Worm (Caenorhabditis elegans): ENCODE measurements around the gene F40F8.4.
"Not testable (repeated sequence)": the region's sequence is repeated elsewhere in the genome, so short reads cannot be mapped to it uniquely, and the experiment has no call there.

F40F8.4 gene

DNA sequence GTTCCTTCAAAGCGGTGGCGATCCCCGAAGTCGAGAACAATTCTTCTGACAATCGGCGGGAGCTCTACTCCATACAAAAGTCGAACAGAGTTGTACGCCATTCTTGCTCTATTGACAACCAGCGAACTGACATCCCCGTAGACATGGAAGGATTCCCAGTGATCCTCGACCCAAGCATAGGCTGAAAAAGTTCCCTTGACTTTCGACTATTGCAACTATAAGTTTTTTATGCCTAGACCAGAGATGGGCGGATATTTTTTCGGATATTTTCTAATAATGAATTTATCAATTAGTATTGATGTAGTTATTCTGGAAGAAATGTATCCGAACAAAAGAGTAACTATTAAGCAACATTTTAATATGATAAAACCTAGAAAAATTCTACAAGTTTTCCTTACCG lies 18.2 kb downstream of the F40F8.4 start, which contains the start of gene W10C6.2:
Gene W10C6.2 (minus strand): TSS at position 101 of the 400 bp plus-strand sequence.
- TF ChIP-seq ccch-3 (GFP tag; optimal IDR thresholded peaks at IDR 0.05); akir-1 (GFP tag; optimal IDR thresholded peaks at IDR 0.05); zim-3 (tag; optimal IDR thresholded peaks at IDR 0.05): not testable (repeated sequence)

DNA sequence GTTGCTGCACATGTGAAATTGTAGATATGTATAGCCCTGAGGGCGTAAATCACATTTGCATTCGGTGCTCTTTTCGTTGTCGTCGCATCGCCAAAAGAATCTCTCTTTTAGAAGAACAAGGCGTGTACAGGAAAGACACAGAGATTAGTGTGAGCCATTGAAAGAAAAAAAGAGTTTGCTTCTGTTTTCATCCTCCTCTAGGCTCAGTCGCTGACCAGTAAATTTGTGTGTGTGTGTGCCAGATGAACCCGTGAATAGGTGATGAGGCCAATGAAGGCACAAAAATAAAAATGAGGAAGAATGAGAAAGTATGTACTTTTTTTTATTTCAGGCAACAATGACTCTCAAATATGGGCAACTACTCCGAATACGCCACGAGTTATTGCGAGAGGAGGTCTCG lies 27.6 kb downstream of the F40F8.4 start, which contains the start of gene mat-2:
Gene mat-2 (plus strand): TSS at position 301 of the 400 bp plus-strand sequence.
- TF ChIP-seq ceh-91 (GFP tag; IDR thresholded peaks at IDR 0.05) (no peak), ets-4 (GFP tag; optimal IDR thresholded peaks at IDR 0.05) (no peak), madf-3 (GFP tag; IDR thresholded peaks at IDR 0.05) (no peak), ekl-4 (GFP tag; IDR thresholded peaks at IDR 0.05) (no peak), rec-8 (tag; optimal IDR thresholded peaks at IDR 0.05) (no peak), Y79H2A.3 (GFP tag; conservative IDR thresholded peaks at IDR 0.05) (no peak), Y67H2A.10 (GFP tag; conservative IDR thresholded peaks at IDR 0.05) (no peak)

DNA sequence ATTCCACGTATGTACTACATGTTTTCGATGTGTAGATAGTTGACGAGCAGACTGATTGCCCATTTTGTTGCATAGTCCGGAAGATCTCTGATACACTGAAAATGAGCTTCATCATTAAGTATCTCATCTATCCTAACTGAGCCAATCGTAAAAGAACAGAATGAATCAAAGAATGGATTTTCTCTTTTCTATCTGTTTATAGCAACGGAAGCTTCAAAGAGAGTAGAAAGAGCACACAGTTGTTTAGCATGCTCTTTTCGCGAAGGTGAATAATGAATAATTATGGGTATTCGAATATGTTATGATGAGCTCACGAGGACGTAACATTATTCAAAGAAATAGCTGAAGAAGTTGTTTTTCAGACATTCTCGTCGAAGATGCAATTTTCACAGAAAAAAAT lies 28.9 kb downstream of the F40F8.4 start, which contains the start of gene glb-4:
Gene glb-4 (minus strand): TSS at position 101 of the 400 bp plus-strand sequence.
- TF ChIP-seq die-1 (tag; optimal IDR thresholded peaks at IDR 0.05) = no peak

DNA sequence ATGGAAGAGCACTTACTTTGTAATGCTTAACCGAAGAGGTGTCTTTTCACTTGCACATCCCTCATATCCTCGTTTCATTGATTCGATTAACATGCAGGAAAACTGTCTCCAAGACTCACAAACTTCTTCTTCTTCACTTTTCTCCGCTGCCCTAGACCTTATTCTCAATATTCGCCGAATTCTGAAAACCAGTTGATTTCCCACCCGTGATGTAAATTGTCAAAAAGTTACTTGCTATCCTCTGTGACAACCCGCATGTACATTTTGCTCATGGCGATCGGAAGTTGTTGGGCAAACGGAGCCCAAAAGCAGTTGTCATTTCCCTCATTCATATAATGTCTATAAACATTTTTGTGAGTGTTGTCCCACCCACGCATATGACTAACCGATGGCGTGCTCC lies 29.6 kb downstream of the F40F8.4 start:
- TF ChIP-seq mel-28 (tag; optimal IDR thresholded peaks at IDR 0.05; ENCODE audit: borderline replicate concordance) (no peak), F49E8.2 (tag; optimal IDR thresholded peaks at IDR 0.05; ENCODE audit: insufficient read depth) (no peak), athp-1 (tag; optimal IDR thresholded peaks at IDR 0.05) (no peak), sptf-2 (GFP tag; optimal IDR thresholded peaks at IDR 0.05) (no peak), C06A6.2 (GFP tag; conservative IDR thresholded peaks at IDR 0.05) (no peak), nfya-2 (GFP tag; IDR thresholded peaks at IDR 0.05) (no peak), pbrm-1 (GFP tag; IDR thresholded peaks at IDR 0.05) (no peak)

DNA sequence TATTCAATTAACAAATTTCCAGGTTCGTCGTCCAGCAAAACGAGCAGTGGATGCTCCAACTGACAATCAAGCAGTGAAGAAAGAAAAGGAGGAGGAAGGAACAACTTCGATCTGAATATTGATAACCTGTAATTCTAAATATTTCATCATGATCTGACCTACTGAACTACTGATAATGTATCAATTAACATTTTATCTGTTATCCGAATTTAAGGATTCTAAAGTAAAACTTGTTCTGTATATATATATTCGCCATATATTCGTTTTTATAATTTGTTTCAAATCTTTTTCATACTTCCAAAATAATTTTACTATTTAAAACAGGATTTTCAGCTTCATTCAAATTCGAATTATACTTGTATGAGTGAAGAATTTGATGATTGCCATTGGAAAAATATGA lies 32.2 kb downstream of the F40F8.4 start, which contains the start of gene apc-17:
Gene apc-17 (plus strand): TSS at position 301 of the 400 bp plus-strand sequence.
- no peak for TF ChIP-seq aptf-3 (GFP tag; IDR thresholded peaks at IDR 0.05)
- peak; percentile 22 for TF ChIP-seq F49E8.2 (tag; optimal IDR thresholded peaks at IDR 0.05; ENCODE audit: insufficient read depth)

DNA sequence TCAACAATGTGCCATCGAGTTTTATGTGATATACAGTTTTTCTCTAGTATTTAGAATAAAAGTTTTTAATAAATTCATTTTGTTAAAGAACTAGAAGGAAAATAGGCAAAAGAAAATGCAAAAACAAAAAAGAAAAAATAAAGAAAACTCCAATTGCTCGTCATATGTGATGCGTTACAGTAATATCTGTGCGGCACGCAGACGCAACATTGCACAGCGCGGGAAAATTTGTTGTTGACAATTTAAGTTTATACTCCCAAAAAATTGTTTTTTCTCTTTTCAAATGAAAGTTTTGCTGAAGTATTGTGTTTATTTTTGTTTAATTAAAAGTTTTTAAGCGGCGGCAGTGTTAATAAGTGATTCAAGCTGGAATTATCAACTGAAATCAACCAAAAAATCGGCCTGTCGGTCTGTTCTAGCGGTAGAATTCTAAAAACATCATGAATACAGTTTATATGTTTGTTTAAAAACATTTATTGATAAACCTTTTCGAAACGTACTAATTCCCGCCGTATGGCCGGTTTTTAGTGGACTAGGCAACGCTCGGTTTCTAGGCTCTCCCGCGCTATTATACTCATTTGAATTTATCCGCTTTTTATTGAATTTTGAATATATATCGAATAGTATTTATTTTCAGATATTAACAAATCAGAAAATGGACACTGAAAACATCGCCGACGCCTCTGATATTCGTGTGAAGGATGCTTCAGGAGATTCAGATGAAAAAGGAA lies 33.9 kb downstream of the F40F8.4 start, which contains the start of gene nasp-1:
Gene nasp-1 (plus strand): TSS at position 632 of the 731 bp plus-strand sequence.
- TF ChIP-seq nhr-179 (tag; optimal IDR thresholded peaks at IDR 0.05) = no peak
- peak in 1 of 3 experiments; percentile 3 for TF ChIP-seq lin-35 (GFP tag; optimal IDR thresholded peaks at IDR 0.05)
- no peak for TF ChIP-seq lin-54 (GFP tag; optimal IDR thresholded peaks at IDR 0.05)
- TF ChIP-seq madf-6 (GFP tag; IDR thresholded peaks at IDR 0.05) = peak; percentile 90
- no peak for TF ChIP-seq dpff-1 (tag; optimal IDR thresholded peaks at IDR 0.05)
- TF ChIP-seq tbp1 (GFP tag; optimal IDR thresholded peaks at IDR 0.05) = peak; percentile 12
- TF ChIP-seq sea-2 (GFP tag; IDR thresholded peaks at IDR 0.05) = no peak
- TF ChIP-seq lsl-1 (GFP tag; optimal IDR thresholded peaks at IDR 0.05) = peak; percentile 91
- peak; percentile 81 for TF ChIP-seq D2030.7 (GFP tag; IDR thresholded peaks at IDR 0.05)
- TF ChIP-seq egl-18 (GFP tag; IDR thresholded peaks at IDR 0.05) = no peak
- TF ChIP-seq B0035.1 (tag; optimal IDR thresholded peaks at IDR 0.05) = no peak
- TF ChIP-seq rcor-1 (GFP tag; IDR thresholded peaks at IDR 0.05) = 0 out of 2 replicates have a peak, but pooled peaks have one; percentile 6
- peak; percentile 67 for TF ChIP-seq snpc-3.4 (tag; optimal IDR thresholded peaks at IDR 0.05)
- TF ChIP-seq Y79H2A.3 (GFP tag; conservative IDR thresholded peaks at IDR 0.05) = no peak
- no peak for TF ChIP-seq let-526 (GFP tag; IDR thresholded peaks at IDR 0.05)
- no peak for TF ChIP-seq somi-1 (GFP tag; optimal IDR thresholded peaks at IDR 0.05)
- no peak for TF ChIP-seq Y53F4B.3 (GFP tag; IDR thresholded peaks at IDR 0.05)
- TF ChIP-seq dox-1 (GFP tag; IDR thresholded peaks at IDR 0.05) = peak; percentile 38; the same call in 1 of the 2 replicates
- no peak for TF ChIP-seq nhr-27 (tag; optimal IDR thresholded peaks at IDR 0.05)
- no peak for TF ChIP-seq hlh-12 (tag; optimal IDR thresholded peaks at IDR 0.05)
- no peak for TF ChIP-seq mes-4 (tag; optimal IDR thresholded peaks at IDR 0.05)
